Worm (Caenorhabditis elegans) whole organism, L1 larva: Measurements from ENCODE around the gene C16A11.5.

Experiments
- C04F5.9 ChIP-seq: sonication (generic microtip); optimal IDR thresholded peaks from 2 replicates; lab custom pipeline; 2016; ENCODE audit warnings: missing genetic modification characterization, missing compliant biosample characterization
- Y116A8C.19 ChIP-seq: sonication (generic microtip); optimal IDR thresholded peaks from 2 replicates; lab custom pipeline; 2016; ENCODE audit warnings: missing compliant biosample characterization, missing genetic modification characterization, borderline replicate concordance
- aha-1 ChIP-seq: fragments of 150-350 bp; optimal IDR thresholded peaks from 2 replicates; lab custom pipeline; 2014; ENCODE audit warnings: missing biosample characterization, missing genetic modification characterization
- ceh-63 ChIP-seq: fragments of 200-800 bp; sonication (Bioruptor generic); optimal IDR thresholded peaks from 2 replicates; lab custom pipeline; 2018; ENCODE audit warnings: mild to moderate bottlenecking, missing genetic modification characterization, missing compliant biosample characterization
- grh-1 ChIP-seq: fragments of 200-800 bp; sonication (Bioruptor generic); IDR thresholded peaks from 2 replicates; pipeline ENCODE4 v1.3.6; 2022; ENCODE audit warnings: missing genetic modification reagents, missing genetic modification characterization, missing compliant biosample characterization
- nhr-11 ChIP-seq: fragments of 150-350 bp; optimal IDR thresholded peaks from 2 replicates; lab custom pipeline; 2014; ENCODE audit warnings: missing biosample characterization, missing genetic modification characterization
- nhr-20 ChIP-seq: sonication (generic microtip); optimal IDR thresholded peaks from 2 replicates; lab custom pipeline; 2016; ENCODE audit warnings: mild to moderate bottlenecking, missing genetic modification characterization, missing compliant biosample characterization
- skn-1 ChIP-seq: fragments of 150-350 bp; optimal IDR thresholded peaks from 2 replicates; lab custom pipeline; 2014; ENCODE audit warnings: missing biosample characterization, missing genetic modification characterization
- snpc-4 ChIP-seq: fragments of 150-350 bp; optimal IDR thresholded peaks from 2 replicates; lab custom pipeline; 2014; ENCODE audit warnings: missing biosample characterization, missing genetic modification characterization
- unc-62 ChIP-seq: fragments of 150-350 bp; optimal IDR thresholded peaks from 2 replicates; lab custom pipeline; 2014; ENCODE audit warnings: missing biosample characterization, missing genetic modification reagents, missing genetic modification characterization

ce11 chrII:4215318-4215717 lies 7.8 kb upstream of the C16A11.5 start, which contains the start of gene F31D5.2:
- TF ChIP-seq Y116A8C.19 (tag; lab: Kevin White, UChicago) (no peak), C04F5.9 (tag; lab: Kevin White, UChicago) (no peak), nhr-11 (tag; lab: Kevin White, UChicago) (no peak), snpc-4 (tag; lab: Kevin White, UChicago) (no peak), grh-1 (no peak), aha-1 (tag; lab: Kevin White, UChicago) (no peak), ceh-63 (no peak), unc-62 (GFP tag; lab: Kevin White, UChicago) (no peak), nhr-20 (tag; lab: Kevin White, UChicago) (no peak), skn-1 (tag; lab: Kevin White, UChicago) (no peak)
